Worm (Caenorhabditis elegans) whole organism, L4/young adult: ENCODE data around the gene best-13.

Source experiments
- W03F9.2 ChIP-seq: fragments of 150-350 bp; optimal IDR thresholded peaks from 2 replicates; lab custom pipeline; 2014; ENCODE audit warnings: missing biosample characterization, missing genetic modification characterization
- dao-5 ChIP-seq: sonication (generic microtip); optimal IDR thresholded peaks from 2 replicates; lab custom pipeline; 2016; ENCODE audit warnings: missing genotype, missing genetic modification characterization, moderate library complexity, missing compliant biosample characterization
- him-1 ChIP-seq: sonication (generic microtip); optimal IDR thresholded peaks from 2 replicates; lab custom pipeline; 2016; ENCODE audit warnings: missing genotype, missing genetic modification reagents, missing genetic modification characterization, missing compliant biosample characterization

- TF ChIP-seq W03F9.2 (tag; lab: Kevin White, UChicago) (no peak), him-1 (no peak), dao-5 (tag; lab: Kevin White, UChicago) (no peak)
Measured at ce11 chrIV:9863817-9864216, 39.9 kb upstream of the best-13 start, which contains the start of gene K07F5.16.
